Worm (Caenorhabditis elegans): ENCODE data around the gene klp-13.

DNA sequence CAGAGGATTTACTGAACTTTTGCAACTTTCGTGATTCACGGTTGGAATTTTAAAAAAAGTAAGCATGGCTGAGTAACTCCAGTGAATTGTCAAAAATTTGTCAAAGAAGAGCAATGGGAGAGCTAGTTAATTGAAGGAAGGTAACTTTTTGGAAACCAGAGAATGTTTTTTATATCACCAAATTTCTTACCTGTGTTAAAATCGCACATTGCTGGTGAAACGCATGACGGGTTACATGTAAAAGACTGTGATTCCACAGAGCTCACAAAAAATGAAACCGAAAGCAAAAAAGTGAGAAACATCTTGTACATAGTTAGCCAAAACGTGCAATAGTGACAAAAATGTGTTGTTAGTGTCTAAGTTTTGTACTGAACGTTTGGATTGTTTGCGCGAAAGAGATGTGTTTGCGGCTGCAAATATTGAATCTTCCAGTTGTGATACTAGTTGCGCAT lies 14.3 kb downstream of the klp-13 start, which contains the start of gene F22F4.9:
- TF ChIP-seq hmbx-1 (tag; optimal IDR thresholded peaks at IDR 0.05) = no peak
- TF ChIP-seq ama-1 (optimal IDR thresholded peaks at IDR 0.05) = no peak
- TF ChIP-seq ceh-36 (tag; optimal IDR thresholded peaks at IDR 0.05) = no peak
- no peak for TF ChIP-seq sea-1 (GFP tag; conservative IDR thresholded peaks at IDR 0.05)
- TF ChIP-seq flt-1 (GFP tag; IDR thresholded peaks at IDR 0.05) = no peak
- no peak for TF ChIP-seq ets-7 (tag; optimal IDR thresholded peaks at IDR 0.05)
- no peak for TF ChIP-seq tbx-11 (GFP tag; IDR thresholded peaks at IDR 0.05)
- TF ChIP-seq hmg-4 (GFP tag; optimal IDR thresholded peaks at IDR 0.05) = no peak
- TF ChIP-seq B0310.2 (tag; optimal IDR thresholded peaks at IDR 0.05) = no peak

All from whole organism, early embryonic.